Worm (Caenorhabditis elegans) whole organism, L4 larva: Measurements from ENCODE around the gene str-146.

ENCODE experiments used
- ceh-62 ChIP-seq: sonication (generic microtip); optimal IDR thresholded peaks from 2 replicates; lab custom pipeline; 2017; ENCODE audit warnings: missing biosample characterization, missing genetic modification characterization
- fos-1 ChIP-seq: fragments of 150-350 bp; optimal IDR thresholded peaks from 2 replicates; lab custom pipeline; 2014; ENCODE audit warnings: missing biosample characterization, missing genetic modification characterization
- nhr-102 ChIP-seq: sonication (generic microtip); optimal IDR thresholded peaks from 2 replicates; lab custom pipeline; 2016; ENCODE audit warnings: mild to moderate bottlenecking, missing genetic modification characterization, moderate library complexity, missing compliant biosample characterization
- spr-3 ChIP-seq: fragments of 200-800 bp; sonication (Bioruptor generic); optimal IDR thresholded peaks from 2 replicates; lab custom pipeline; 2018; ENCODE audit warnings: mild to moderate bottlenecking, missing genetic modification characterization, missing compliant biosample characterization

ce11 chrV:8067800-8068199, 27.5 kb downstream of the str-146 start, which contains the start of gene str-140:
- TF ChIP-seq fos-1 (tag; lab: Kevin White, UChicago) (no peak), ceh-62 (tag; lab: Kevin White, UChicago) (no peak), spr-3 (no peak), nhr-102 (tag; lab: Kevin White, UChicago) (no peak)
